Worm (Caenorhabditis elegans) whole organism, L1 larva: Measurements from ENCODE around the gene gcc-2.

Experiments
- C16A3.4 ChIP-seq: fragments of 150-350 bp; optimal IDR thresholded peaks from 2 replicates; lab custom pipeline; 2014; ENCODE audit warnings: missing biosample characterization, missing genetic modification characterization
- F16B12.6 ChIP-seq: fragments of 150-350 bp; optimal IDR thresholded peaks from 2 replicates; lab custom pipeline; 2014; ENCODE audit warnings: missing biosample characterization, missing genetic modification characterization
- Y116A8C.19 ChIP-seq: sonication (generic microtip); optimal IDR thresholded peaks from 2 replicates; lab custom pipeline; 2016; ENCODE audit warnings: missing compliant biosample characterization, missing genetic modification characterization, borderline replicate concordance
- aly-2 ChIP-seq: fragments of 150-350 bp; optimal IDR thresholded peaks from 2 replicates; lab custom pipeline; 2014; ENCODE audit warnings: missing biosample characterization, missing genetic modification characterization
- ama-1 ChIP-seq: fragments of 150-350 bp; optimal IDR thresholded peaks from 2 replicates; lab custom pipeline; 2014
- blmp-1 ChIP-seq: fragments of 150-350 bp; optimal IDR thresholded peaks from 2 replicates; lab custom pipeline; 2014; ENCODE audit warnings: missing biosample characterization, missing genetic modification characterization
- ceh-63 ChIP-seq: fragments of 200-800 bp; sonication (Bioruptor generic); optimal IDR thresholded peaks from 2 replicates; lab custom pipeline; 2018; ENCODE audit warnings: mild to moderate bottlenecking, missing genetic modification characterization, missing compliant biosample characterization
- ceh-90 ChIP-seq: sonication (generic microtip); optimal IDR thresholded peaks from 2 replicates; lab custom pipeline; 2016; ENCODE audit warnings: missing genetic modification characterization, missing compliant biosample characterization
- ces-1 ChIP-seq: fragments of 150-350 bp; optimal IDR thresholded peaks from 2 replicates; lab custom pipeline; 2014; ENCODE audit warnings: missing biosample characterization, missing genetic modification reagents, missing genetic modification characterization
- dpl-1 ChIP-seq, 3 experiments: fragments of 150-350 bp in 2 of 3; sonication (generic microtip) in 1 of 3; optimal IDR thresholded peaks; 2 replicates each; lab custom pipeline; 2014 to 2017; ENCODE audit warnings: missing biosample characterization in 3 of 3, missing genetic modification characterization in 3 of 3, missing genetic modification reagents in 3 of 3
- efl-1 ChIP-seq, 4 experiments: fragments of 150-350 bp; optimal IDR thresholded peaks in 3 of 4; peaks in 1 of 4; 1 replicate in 1 of 4; 2 replicates in 3 of 4; lab custom pipeline; 2014; ENCODE audit warnings: missing biosample characterization in 2 of 4, missing genetic modification characterization in 2 of 4, missing genetic modification reagents in 2 of 4
- fkh-10 ChIP-seq: sonication (generic microtip); optimal IDR thresholded peaks from 2 replicates; lab custom pipeline; 2017; ENCODE audit warnings: missing biosample characterization, missing genetic modification reagents, missing genetic modification characterization
- fkh-4 ChIP-seq: sonication (generic microtip); optimal IDR thresholded peaks from 2 replicates; lab custom pipeline; 2016; ENCODE audit warnings: missing compliant biosample characterization, missing genetic modification characterization, borderline replicate concordance
- fkh-8 ChIP-seq: sonication (generic microtip); optimal IDR thresholded peaks from 2 replicates; lab custom pipeline; 2016; ENCODE audit warnings: mild to moderate bottlenecking, missing genetic modification characterization, missing compliant biosample characterization
- hlh-17 ChIP-seq: fragments of 200-800 bp; sonication (Bioruptor generic); optimal IDR thresholded peaks from 2 replicates; lab custom pipeline; 2018; ENCODE audit warnings: missing genetic modification characterization, mild to moderate bottlenecking, missing compliant biosample characterization, moderate library complexity, borderline replicate concordance
- hpl-2 ChIP-seq: fragments of 150-350 bp; optimal IDR thresholded peaks from 2 replicates; lab custom pipeline; 2014; ENCODE audit warnings: missing biosample characterization, missing genetic modification reagents, missing genetic modification characterization
- irx-1 ChIP-seq: sonication (generic microtip); optimal IDR thresholded peaks from 2 replicates; lab custom pipeline; 2016; ENCODE audit warnings: missing genetic modification characterization, missing compliant biosample characterization
- jun-1 ChIP-seq: fragments of 150-350 bp; optimal IDR thresholded peaks from 2 replicates; lab custom pipeline; 2014; ENCODE audit warnings: missing biosample characterization, missing genetic modification reagents, missing genetic modification characterization
- lin-13 ChIP-seq: fragments of 150-350 bp; optimal IDR thresholded peaks from 2 replicates; lab custom pipeline; 2014; ENCODE audit warnings: missing biosample characterization, missing genetic modification reagents, missing genetic modification characterization
- lin-35 ChIP-seq, 2 experiments: fragments of 150-350 bp; optimal IDR thresholded peaks; 2 replicates each; lab custom pipeline; 2014; ENCODE audit warnings: missing biosample characterization in 2 of 2, missing genetic modification characterization in 2 of 2, missing genetic modification reagents in 2 of 2
- lir-3 ChIP-seq: sonication (generic microtip); optimal IDR thresholded peaks from 2 replicates; lab custom pipeline; 2016; ENCODE audit warnings: mild to moderate bottlenecking, missing genetic modification characterization, moderate library complexity, missing compliant biosample characterization; ENCODE audit not compliant: poor library complexity
- lsy-2 ChIP-seq, 2 experiments: fragments of 150-350 bp; optimal IDR thresholded peaks; 2 replicates each; lab custom pipeline; 2014; ENCODE audit warnings: missing biosample characterization in 2 of 2, missing genetic modification characterization in 2 of 2
- mab-9 ChIP-seq: fragments of 200-800 bp; sonication (Bioruptor generic); IDR thresholded peaks from 2 replicates; pipeline ENCODE4 v1.3.6; 2022; ENCODE audit warnings: missing genetic modification reagents, missing genetic modification characterization, missing compliant biosample characterization
- mdl-1 ChIP-seq, 2 experiments: fragments of 150-350 bp; optimal IDR thresholded peaks; 2 replicates each; lab custom pipeline; 2014 to 2017; ENCODE audit warnings: missing biosample characterization in 2 of 2, missing genetic modification characterization in 2 of 2, inconsistent platforms in 1 of 2
- mep-1 ChIP-seq: fragments of 150-350 bp; optimal IDR thresholded peaks from 2 replicates; lab custom pipeline; 2014; ENCODE audit warnings: missing biosample characterization, missing genetic modification characterization
- nhr-11 ChIP-seq: fragments of 150-350 bp; optimal IDR thresholded peaks from 2 replicates; lab custom pipeline; 2014; ENCODE audit warnings: missing biosample characterization, missing genetic modification characterization
- nhr-12 ChIP-seq: sonication (generic microtip); optimal IDR thresholded peaks from 2 replicates; lab custom pipeline; 2017; ENCODE audit warnings: missing biosample characterization, missing genetic modification characterization
- nhr-20 ChIP-seq: sonication (generic microtip); optimal IDR thresholded peaks from 2 replicates; lab custom pipeline; 2016; ENCODE audit warnings: mild to moderate bottlenecking, missing genetic modification characterization, missing compliant biosample characterization
- nhr-237 ChIP-seq: fragments of 150-350 bp; optimal IDR thresholded peaks from 2 replicates; lab custom pipeline; 2014; ENCODE audit warnings: missing biosample characterization, missing genetic modification characterization
- nhr-28 ChIP-seq: fragments of 150-350 bp; optimal IDR thresholded peaks from 2 replicates; lab custom pipeline; 2014; ENCODE audit warnings: missing biosample characterization, missing genetic modification characterization
- nhr-47 ChIP-seq: sonication (generic microtip); optimal IDR thresholded peaks from 2 replicates; lab custom pipeline; 2016; ENCODE audit warnings: mild to moderate bottlenecking, missing genetic modification characterization, moderate library complexity, missing compliant biosample characterization
- nhr-71 ChIP-seq: sonication (generic microtip); optimal IDR thresholded peaks from 2 replicates; lab custom pipeline; 2016; ENCODE audit warnings: mild to moderate bottlenecking, missing genetic modification characterization, moderate library complexity, missing compliant biosample characterization
- nhr-85 ChIP-seq: sonication (generic microtip); peaks from one replicate; lab custom pipeline; 2016; ENCODE audit warnings: missing genetic modification characterization, inconsistent platforms, missing compliant biosample characterization
- nhr-90 ChIP-seq: sonication (generic microtip); optimal IDR thresholded peaks from 2 replicates; lab custom pipeline; 2016; ENCODE audit warnings: mild to moderate bottlenecking, missing genetic modification characterization, missing compliant biosample characterization; ENCODE audit not compliant: poor library complexity
- rnt-1 ChIP-seq: sonication (generic microtip); optimal IDR thresholded peaks from 2 replicates; lab custom pipeline; 2016; ENCODE audit warnings: mild to moderate bottlenecking, missing genetic modification characterization, moderate library complexity, missing compliant biosample characterization
- skn-1 ChIP-seq: fragments of 150-350 bp; optimal IDR thresholded peaks from 2 replicates; lab custom pipeline; 2014; ENCODE audit warnings: missing biosample characterization, missing genetic modification characterization
- snu-23 ChIP-seq: sonication (generic microtip); optimal IDR thresholded peaks from 2 replicates; lab custom pipeline; 2016; ENCODE audit warnings: missing genetic modification characterization, missing compliant biosample characterization
- tbx-2 ChIP-seq: sonication (generic microtip); optimal IDR thresholded peaks from 2 replicates; lab custom pipeline; 2016; ENCODE audit warnings: missing genetic modification characterization, missing compliant biosample characterization
- unc-30 ChIP-seq: sonication (generic microtip); optimal IDR thresholded peaks from 2 replicates; lab custom pipeline; 2017; ENCODE audit warnings: missing biosample characterization, missing genetic modification characterization
- xbp-1 ChIP-seq: sonication (generic microtip); optimal IDR thresholded peaks from 2 replicates; lab custom pipeline; 2016; ENCODE audit warnings: missing genetic modification characterization, missing compliant biosample characterization
- zip-4 ChIP-seq: fragments of 200-800 bp; sonication (Bioruptor generic); optimal IDR thresholded peaks from 2 replicates; lab custom pipeline; 2018; ENCODE audit warnings: mild to moderate bottlenecking, missing genetic modification characterization, moderate library complexity, missing compliant biosample characterization
- ztf-4 ChIP-seq: fragments of 150-350 bp; optimal IDR thresholded peaks from 2 replicates; lab custom pipeline; 2014; ENCODE audit warnings: missing biosample characterization, missing genetic modification characterization

gcc-2 gene

DNA sequence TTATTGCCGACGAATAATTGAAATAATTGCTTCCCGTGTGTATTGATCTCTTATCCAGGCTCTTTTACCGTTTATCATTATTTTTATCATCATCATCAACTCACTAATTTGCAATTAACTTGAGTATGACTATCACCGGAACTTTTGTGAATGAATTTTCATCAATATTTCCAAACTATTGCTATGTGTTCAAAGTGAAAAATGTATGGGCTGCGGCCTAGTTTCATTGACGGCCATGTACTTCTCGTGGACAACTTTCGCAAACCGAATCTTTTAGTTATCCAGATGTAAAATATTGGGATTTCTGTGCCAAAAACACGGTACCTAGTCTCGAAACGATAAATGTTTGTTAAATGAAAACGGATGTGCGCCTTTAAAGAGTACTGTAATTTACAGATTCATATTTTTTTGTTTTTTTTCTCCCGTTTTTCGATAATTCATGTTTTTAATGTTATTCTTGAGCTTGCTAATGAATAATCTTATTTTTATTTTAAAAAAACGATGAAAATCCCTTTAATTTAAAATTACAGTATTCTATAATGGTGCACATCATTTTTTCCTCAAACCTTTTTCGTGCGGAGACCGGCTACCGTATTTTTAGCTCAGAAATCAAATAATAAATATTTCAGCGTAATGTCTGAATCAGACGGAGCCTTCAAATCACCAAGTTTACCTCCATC is 36.7 kb upstream of the gcc-2 start, which contains the start of gene ZK632.2:
ZK632.2 (plus strand) TSS at position 630 of the 680 bp plus-strand sequence.
- TF ChIP-seq tbx-2 (tag; lab: Kevin White, UChicago) (no peak), lsy-2 (tag; optimal IDR thresholded peaks at IDR 0.05; lab: Kevin White, UChicago) (peak in 1 of 2 experiments; percentile 27), ceh-63 (GFP tag; lab: Kevin White, UChicago) (no peak), ceh-90 (tag; lab: Kevin White, UChicago) (no peak), efl-1 (optimal IDR thresholded peaks at IDR 0.05; lab: Kevin White, UChicago) (peak; percentile 1 to 27), efl-1 (GFP tag; optimal IDR thresholded peaks at IDR 0.05 in 1 of 2; lab: Kevin White, UChicago) (peak in 1 of 2 experiments; percentile 22), fkh-4 (tag; lab: Kevin White, UChicago) (peak; percentile 21), lin-35 (GFP tag; optimal IDR thresholded peaks at IDR 0.05; lab: Kevin White, UChicago) (peak in 1 of 2 experiments; percentile 32), snu-23 (GFP tag; lab: Kevin White, UChicago) (peak; percentile 30), lir-3 (tag; lab: Kevin White, UChicago) (peak; percentile 35), nhr-71 (tag; lab: Kevin White, UChicago) (peak; percentile 20), rnt-1 (tag; lab: Kevin White, UChicago) (peak; percentile 68), mdl-1 (tag; optimal IDR thresholded peaks at IDR 0.05; lab: Kevin White, UChicago) (peak in 1 of 2 experiments; percentile 12), dpl-1 (GFP tag; optimal IDR thresholded peaks at IDR 0.05; lab: Kevin White, UChicago) (peak in 1 of 3 experiments; percentile 43), mab-9 (GFP tag; lab: Robert Waterston, UW) (no peak), aly-2 (tag; lab: Kevin White, UChicago) (peak; percentile 32), nhr-85 (tag; lab: Kevin White, UChicago) (peak; percentile 31), nhr-47 (no peak)

DNA sequence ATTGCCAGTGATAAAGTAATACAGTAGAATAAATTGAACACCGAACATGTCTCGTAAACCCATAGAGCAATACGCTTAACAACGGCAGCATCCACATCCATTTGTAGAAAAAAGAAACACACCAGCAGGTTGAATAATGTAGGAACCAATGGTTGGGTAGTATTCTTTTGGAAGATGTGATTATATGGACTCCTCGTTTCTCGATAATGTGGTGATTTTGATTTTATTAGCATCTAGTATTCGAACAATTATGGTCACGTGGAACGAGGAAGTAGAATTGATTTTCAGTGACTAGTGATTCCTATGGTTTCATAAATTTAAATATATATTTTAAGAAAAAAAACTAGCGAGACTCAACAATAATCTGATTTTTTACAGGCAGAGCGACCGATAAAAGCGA is 34.5 kb upstream of the gcc-2 start, which contains the start of gene srxa-10:
srxa-10 (minus strand) TSS at position 101 of the 400 bp plus-strand sequence.
- no peak for TF ChIP-seq nhr-28 (tag; lab: Kevin White, UChicago)
- TF ChIP-seq fkh-10, result no peak
- TF ChIP-seq hpl-2 (GFP tag; lab: Kevin White, UChicago), result no peak
- no peak for TF ChIP-seq unc-30 (tag; lab: Kevin White, UChicago)
- TF ChIP-seq fkh-4 (tag; lab: Kevin White, UChicago), result no peak
- no peak for TF ChIP-seq ama-1
- no peak for TF ChIP-seq Y116A8C.19 (tag; lab: Kevin White, UChicago)
- TF ChIP-seq nhr-12 (tag; lab: Kevin White, UChicago), result no peak
- TF ChIP-seq nhr-237 (tag; lab: Kevin White, UChicago), result no peak
- TF ChIP-seq jun-1 (tag; lab: Kevin White, UChicago), result no peak

- TF ChIP-seq lin-13 (GFP tag; lab: Kevin White, UChicago) (peak; percentile 26), dpl-1 (GFP tag; optimal IDR thresholded peaks at IDR 0.05; lab: Kevin White, UChicago) (peak; percentile 87 to 89 (median 88)), skn-1 (tag; lab: Kevin White, UChicago) (peak; percentile 58), lin-35 (GFP tag; optimal IDR thresholded peaks at IDR 0.05; lab: Kevin White, UChicago) (peak; percentile 56 to 88), hlh-17 (GFP tag; lab: Kevin White, UChicago) (no peak), nhr-20 (peak; percentile 42), blmp-1 (peak; percentile 47), ces-1 (GFP tag; lab: Kevin White, UChicago) (no peak), nhr-90 (tag; lab: Kevin White, UChicago) (peak; percentile 22), nhr-47 (no peak), ztf-4 (tag; lab: Kevin White, UChicago) (no peak), lsy-2 (tag; optimal IDR thresholded peaks at IDR 0.05; lab: Kevin White, UChicago) (peak in 1 of 2 experiments; percentile 71), xbp-1 (tag; lab: Kevin White, UChicago) (no peak), zip-4 (no peak), mep-1 (tag; lab: Kevin White, UChicago) (peak; percentile 63), nhr-71 (tag; lab: Kevin White, UChicago) (peak; percentile 33), mdl-1 (tag; optimal IDR thresholded peaks at IDR 0.05; lab: Kevin White, UChicago) (peak in 1 of 2 experiments; percentile 3), nhr-85 (tag; lab: Kevin White, UChicago) (peak; percentile 52), snu-23 (GFP tag; lab: Kevin White, UChicago) (peak; percentile 35), C16A3.4 (tag; lab: Kevin White, UChicago) (peak; percentile 40), irx-1 (tag; lab: Kevin White, UChicago) (no peak), nhr-28 (tag; lab: Kevin White, UChicago) (no peak), F16B12.6 (peak; percentile 27), fkh-8 (tag; lab: Kevin White, UChicago) (no peak), nhr-11 (tag; lab: Kevin White, UChicago) (no peak), rnt-1 (tag; lab: Kevin White, UChicago) (no peak), efl-1 (optimal IDR thresholded peaks at IDR 0.05; lab: Kevin White, UChicago) (peak; percentile 78 to 83), efl-1 (GFP tag; optimal IDR thresholded peaks at IDR 0.05 in 1 of 2; lab: Kevin White, UChicago) (peak; percentile 83 to 97)
Measured at ce11 chrIII:9793592-9794417, 31.9 kb upstream of the gcc-2 start, which contains the start of the genes R10E11.9 and mcm-6. Gene R10E11.9 (minus strand): TSS chrIII:9793642. Gene mcm-6 (plus strand): TSS chrIII:9794367.
